Fruit fly (Drosophila melanogaster) whole organism, adult: ENCODE data around the gene ppk13.

Source experiments
- CG11617 ChIP-seq: fragments of 200-800 bp; sonication (Bioruptor generic); optimal IDR thresholded peaks from 2 replicates; lab custom pipeline; 2017; ENCODE audit warnings: mild to moderate bottlenecking, missing biosample characterization, missing genetic modification reagents, missing genetic modification characterization
- CG12768 ChIP-seq: fragments of 200-800 bp; sonication (Bioruptor generic); optimal IDR thresholded peaks from 2 replicates; lab custom pipeline; 2017; ENCODE audit warnings: missing biosample characterization, missing genetic modification characterization, mild to moderate bottlenecking, moderate library complexity, missing genetic modification reagents
- CG14711 ChIP-seq: fragments of 200-800 bp; sonication (Bioruptor generic); optimal IDR thresholded peaks from 2 replicates; lab custom pipeline; 2018; ENCODE audit warnings: missing biosample characterization, mild to moderate bottlenecking, missing genetic modification characterization, moderate library complexity
- CG1620 ChIP-seq: fragments of 200-800 bp; sonication (Bioruptor generic); optimal IDR thresholded peaks from 2 replicates; lab custom pipeline; 2016; ENCODE audit warnings: missing biosample characterization, missing genetic modification characterization
- CG33017 ChIP-seq: fragments of 200-800 bp; sonication (Bioruptor generic); optimal IDR thresholded peaks from 2 replicates; lab custom pipeline; 2018; ENCODE audit warnings: missing biosample characterization, mild to moderate bottlenecking, missing genetic modification characterization, moderate library complexity
- CG5204 ChIP-seq: fragments of 200-800 bp; sonication (Bioruptor generic); optimal IDR thresholded peaks from 2 replicates; lab custom pipeline; 2016; ENCODE audit warnings: missing biosample characterization, missing genetic modification characterization
- CG7045 ChIP-seq: fragments of 200-800 bp; sonication (Bioruptor generic); optimal IDR thresholded peaks from 2 replicates; lab custom pipeline; 2017; ENCODE audit warnings: missing biosample characterization, mild to moderate bottlenecking, missing genetic modification characterization
- CG7101 ChIP-seq: fragments of 200-800 bp; sonication (Bioruptor generic); optimal IDR thresholded peaks from 2 replicates; lab custom pipeline; 2018; ENCODE audit warnings: missing biosample characterization, mild to moderate bottlenecking, missing genetic modification characterization, moderate library complexity
- Clk ChIP-seq: fragments of 200-800 bp; sonication (Bioruptor generic); optimal IDR thresholded peaks from 2 replicates; lab custom pipeline; 2017; ENCODE audit warnings: missing biosample characterization, missing genetic modification characterization
- Crg-1 ChIP-seq: fragments of 200-800 bp; sonication (Bioruptor generic); optimal IDR thresholded peaks from 2 replicates; lab custom pipeline; 2016; ENCODE audit warnings: missing biosample characterization, missing genetic modification characterization
- Hr96 ChIP-seq: fragments of 200-800 bp; sonication (Bioruptor generic); optimal IDR thresholded peaks from 2 replicates; lab custom pipeline; 2016; ENCODE audit warnings: missing biosample characterization, missing genetic modification characterization
- Mnt ChIP-seq: fragments of 200-800 bp; sonication (Bioruptor generic); optimal IDR thresholded peaks from 2 replicates; lab custom pipeline; 2016; ENCODE audit warnings: missing biosample characterization, mild to moderate bottlenecking, missing genetic modification characterization
- bab1 ChIP-seq: fragments of 200-800 bp; sonication (Bioruptor generic); optimal IDR thresholded peaks from 3 replicates; lab custom pipeline; 2019; ENCODE audit warnings: missing biosample characterization, mild to moderate bottlenecking, missing genetic modification characterization, moderate library complexity
- cic ChIP-seq: fragments of 200-800 bp; sonication (Bioruptor generic); optimal IDR thresholded peaks from 2 replicates; lab custom pipeline; 2017; ENCODE audit warnings: missing biosample characterization, mild to moderate bottlenecking, missing genetic modification characterization, moderate library complexity
- cnc ChIP-seq, 2 experiments: fragments of >200 bp; optimal IDR thresholded peaks; 2 replicates each; lab custom pipeline; 2017
- kay ChIP-seq: fragments of 200-800 bp; sonication (Bioruptor generic); peaks from one replicate; lab custom pipeline; 2016; ENCODE audit warnings: missing biosample characterization, missing genetic modification characterization, borderline replicate concordance
- ovo ChIP-seq: fragments of 200-800 bp; sonication (Bioruptor generic); optimal IDR thresholded peaks from 2 replicates; lab custom pipeline; 2016; ENCODE audit warnings: missing biosample characterization, missing genetic modification characterization
- pad ChIP-seq: fragments of 200-800 bp; sonication (Bioruptor generic); optimal IDR thresholded peaks from 3 replicates; lab custom pipeline; 2017; ENCODE audit warnings: missing biosample characterization, missing genetic modification characterization, mild to moderate bottlenecking, moderate library complexity, missing genetic modification reagents
- tj ChIP-seq: fragments of 200-800 bp; sonication (Bioruptor generic); optimal IDR thresholded peaks from 3 replicates; lab custom pipeline; 2017; ENCODE audit warnings: missing biosample characterization, mild to moderate bottlenecking, missing genetic modification characterization, moderate library complexity
- toe ChIP-seq: fragments of 200-800 bp; sonication (Bioruptor generic); optimal IDR thresholded peaks from 2 replicates; lab custom pipeline; 2016; ENCODE audit warnings: missing biosample characterization, missing genetic modification characterization

The ppk13 gene

dm6 chr2L:21070825-21071224, 17.7 kb downstream of the ppk13 start:
- no peak for TF ChIP-seq toe
- no peak for TF ChIP-seq CG33017
- no peak for TF ChIP-seq pad (GFP tag; lab: Kevin White, UChicago)
- no peak for TF ChIP-seq Mnt (GFP tag; lab: Kevin White, UChicago)
- no peak for TF ChIP-seq tj (GFP tag; lab: Kevin White, UChicago)
- no peak for TF ChIP-seq CG12768 (GFP tag; lab: Kevin White, UChicago)
- TF ChIP-seq cnc (optimal IDR thresholded peaks at IDR 0.05; lab: Kevin White, UChicago) = no peak
- no peak for TF ChIP-seq CG11617
- no peak for TF ChIP-seq CG7101 (tag; lab: Kevin White, UChicago)
- no peak for TF ChIP-seq cic (GFP tag; lab: Kevin White, UChicago)
- no peak for TF ChIP-seq Clk (GFP tag; lab: Kevin White, UChicago)
- no peak for TF ChIP-seq CG14711 (tag; lab: Kevin White, UChicago)
- no peak for TF ChIP-seq Hr96 (GFP tag; lab: Kevin White, UChicago)
- TF ChIP-seq kay (GFP tag; lab: Kevin White, UChicago) = no peak
- no peak for TF ChIP-seq bab1 (GFP tag; lab: Kevin White, UChicago)
- no peak for TF ChIP-seq ovo (GFP tag; lab: Kevin White, UChicago)
- TF ChIP-seq CG7045 (GFP tag; lab: Kevin White, UChicago) = no peak
- TF ChIP-seq CG1620 (GFP tag; lab: Kevin White, UChicago) = no peak

dm6 chr2L:21069776-21070175, 18.8 kb downstream of the ppk13 start:
- TF ChIP-seq CG1620 (GFP tag; lab: Kevin White, UChicago) (no peak), CG7045 (GFP tag; lab: Kevin White, UChicago) (no peak), kay (GFP tag; lab: Kevin White, UChicago) (no peak), Mnt (GFP tag; lab: Kevin White, UChicago) (no peak), Crg-1 (GFP tag; lab: Kevin White, UChicago) (no peak), Hr96 (GFP tag; lab: Kevin White, UChicago) (no peak), cic (GFP tag; lab: Kevin White, UChicago) (no peak), toe (no peak), CG12768 (GFP tag; lab: Kevin White, UChicago) (no peak), CG5204 (GFP tag; lab: Kevin White, UChicago) (no peak)

- TF ChIP-seq Crg-1 (GFP tag; lab: Kevin White, UChicago) = no peak
- TF ChIP-seq CG1620 (GFP tag; lab: Kevin White, UChicago) = no peak
- TF ChIP-seq CG11617 = no peak
- no peak for TF ChIP-seq Clk (GFP tag; lab: Kevin White, UChicago)
- TF ChIP-seq kay (GFP tag; lab: Kevin White, UChicago) = no peak
- no peak for TF ChIP-seq cnc (optimal IDR thresholded peaks at IDR 0.05; lab: Kevin White, UChicago)
- no peak for TF ChIP-seq CG7101 (tag; lab: Kevin White, UChicago)
- TF ChIP-seq Hr96 (GFP tag; lab: Kevin White, UChicago) = no peak
- no peak for TF ChIP-seq bab1 (GFP tag; lab: Kevin White, UChicago)
- no peak for TF ChIP-seq CG14711 (tag; lab: Kevin White, UChicago)
- no peak for TF ChIP-seq ovo (GFP tag; lab: Kevin White, UChicago)
- no peak for TF ChIP-seq CG33017
- no peak for TF ChIP-seq CG5204 (GFP tag; lab: Kevin White, UChicago)
- no peak for TF ChIP-seq toe
- no peak for TF ChIP-seq CG12768 (GFP tag; lab: Kevin White, UChicago)
- TF ChIP-seq tj (GFP tag; lab: Kevin White, UChicago) = no peak
These were observed 21.4 kb downstream of the ppk13 start for dm6 chr2L:21067137-21067536.

- TF ChIP-seq pad (GFP tag; lab: Kevin White, UChicago) = no peak
- TF ChIP-seq CG1620 (GFP tag; lab: Kevin White, UChicago) = no peak
- TF ChIP-seq tj (GFP tag; lab: Kevin White, UChicago) = peak; percentile 58
These were observed 22.7 kb downstream of the ppk13 start for dm6 chr2L:21065889-21066288.

dm6 chr2L:21062611-21063010, 25.9 kb downstream of the ppk13 start:
- no peak for TF ChIP-seq Hr96 (GFP tag; lab: Kevin White, UChicago)
- no peak for TF ChIP-seq CG7045 (GFP tag; lab: Kevin White, UChicago)
- no peak for TF ChIP-seq Clk (GFP tag; lab: Kevin White, UChicago)
- TF ChIP-seq CG14711 (tag; lab: Kevin White, UChicago) = no peak
- TF ChIP-seq ovo (GFP tag; lab: Kevin White, UChicago) = no peak
- no peak for TF ChIP-seq CG5204 (GFP tag; lab: Kevin White, UChicago)
- no peak for TF ChIP-seq CG7101 (tag; lab: Kevin White, UChicago)
- TF ChIP-seq CG12768 (GFP tag; lab: Kevin White, UChicago) = no peak
- TF ChIP-seq Crg-1 (GFP tag; lab: Kevin White, UChicago) = no peak

dm6 chr2L:21061591-21061990, 27.0 kb downstream of the ppk13 start:
- TF ChIP-seq Clk (GFP tag; lab: Kevin White, UChicago) = no peak
- no peak for TF ChIP-seq CG7101 (tag; lab: Kevin White, UChicago)
- TF ChIP-seq toe = no peak
- TF ChIP-seq Crg-1 (GFP tag; lab: Kevin White, UChicago) = no peak
- TF ChIP-seq CG7045 (GFP tag; lab: Kevin White, UChicago) = no peak
- no peak for TF ChIP-seq Mnt (GFP tag; lab: Kevin White, UChicago)
- TF ChIP-seq tj (GFP tag; lab: Kevin White, UChicago) = no peak
- no peak for TF ChIP-seq bab1 (GFP tag; lab: Kevin White, UChicago)
- TF ChIP-seq CG14711 (tag; lab: Kevin White, UChicago) = no peak
- TF ChIP-seq CG1620 (GFP tag; lab: Kevin White, UChicago) = no peak
- TF ChIP-seq pad (GFP tag; lab: Kevin White, UChicago) = no peak
- no peak for TF ChIP-seq ovo (GFP tag; lab: Kevin White, UChicago)
- TF ChIP-seq cic (GFP tag; lab: Kevin White, UChicago) = no peak
- TF ChIP-seq kay (GFP tag; lab: Kevin White, UChicago) = no peak
- no peak for TF ChIP-seq CG11617
- no peak for TF ChIP-seq Hr96 (GFP tag; lab: Kevin White, UChicago)
- no peak for TF ChIP-seq CG5204 (GFP tag; lab: Kevin White, UChicago)
- no peak for TF ChIP-seq CG33017
- TF ChIP-seq CG12768 (GFP tag; lab: Kevin White, UChicago) = no peak
